Fruit fly (Drosophila melanogaster) whole organism, embryonic: ENCODE data around the gene eIF2Bepsilon.

Experiments
- CG10654 ChIP-seq: fragments of 200-800 bp; sonication (Bioruptor generic); optimal IDR thresholded peaks from 2 replicates; lab custom pipeline; 2016; ENCODE audit warnings: missing biosample characterization, missing genetic modification characterization
- CG16779 ChIP-seq: fragments of 200-800 bp; sonication (Bioruptor generic); IDR thresholded peaks from 2 replicates; pipeline ENCODE4 v1.3.6; 2022; ENCODE audit warnings: missing biosample characterization, missing genetic modification characterization
- CG3995 ChIP-seq: fragments of 200-800 bp; sonication (Bioruptor generic); optimal IDR thresholded peaks from 3 replicates; lab custom pipeline; 2016; ENCODE audit warnings: missing biosample characterization, missing genetic modification characterization
- CG5245 ChIP-seq: fragments of 200-800 bp; sonication (Bioruptor generic); optimal IDR thresholded peaks from 3 replicates; lab custom pipeline; 2016; ENCODE audit warnings: missing biosample characterization, missing genetic modification characterization
- bsh ChIP-seq, 2 experiments: fragments of 200-800 bp; sonication (Bioruptor generic); optimal IDR thresholded peaks; 2 replicates each; lab custom pipeline; 2017 to 2018; ENCODE audit warnings: mild to moderate bottlenecking in 2 of 2, missing biosample characterization in 2 of 2, missing genetic modification characterization in 2 of 2, moderate library complexity in 1 of 2

dm6 chrX:1907727-1908264, 14.9 kb downstream of the eIF2Bepsilon start, which contains the start of gene mip130:
- TF ChIP-seq CG5245 (no peak), CG16779 (GFP tag; lab: Robert Waterston, UW) (no peak), bsh (GFP tag; optimal IDR thresholded peaks at IDR 0.05; lab: Kevin White, UChicago) (peak in 1 of 2 experiments; percentile 42), CG10654 (GFP tag; lab: Kevin White, UChicago) (peak; percentile 9), CG3995 (peak; percentile 98)
